Worm (Caenorhabditis elegans) whole organism, L1 larva: ENCODE results near the gene ins-23.

Experiments used
- C04F5.9 ChIP-seq: sonication (generic microtip); optimal IDR thresholded peaks from 2 replicates; lab custom pipeline; 2016; ENCODE audit warnings: missing genetic modification characterization, missing compliant biosample characterization
- Y116A8C.19 ChIP-seq: sonication (generic microtip); optimal IDR thresholded peaks from 2 replicates; lab custom pipeline; 2016; ENCODE audit warnings: missing compliant biosample characterization, missing genetic modification characterization, borderline replicate concordance
- aly-2 ChIP-seq: fragments of 150-350 bp; optimal IDR thresholded peaks from 2 replicates; lab custom pipeline; 2014; ENCODE audit warnings: missing biosample characterization, missing genetic modification characterization
- ceh-8 ChIP-seq: fragments of 200-800 bp; sonication (Bioruptor generic); optimal IDR thresholded peaks from 2 replicates; lab custom pipeline; 2018; ENCODE audit warnings: mild to moderate bottlenecking, missing genetic modification characterization, moderate library complexity, missing compliant biosample characterization
- ceh-88 ChIP-seq: fragments of 200-800 bp; sonication (Bioruptor generic); IDR thresholded peaks from 2 replicates; pipeline ENCODE4 v1.3.6; 2022; ENCODE audit warnings: missing genetic modification characterization, missing compliant biosample characterization
- efl-1 ChIP-seq, 4 experiments: fragments of 150-350 bp; optimal IDR thresholded peaks in 3 of 4; peaks in 1 of 4; 1 replicate in 1 of 4; 2 replicates in 3 of 4; lab custom pipeline; 2014; ENCODE audit warnings: missing biosample characterization in 2 of 4, missing genetic modification characterization in 2 of 4, missing genetic modification reagents in 2 of 4
- efl-3 ChIP-seq: fragments of 200-800 bp; sonication (Bioruptor generic); optimal IDR thresholded peaks from 2 replicates; lab custom pipeline; 2018; ENCODE audit warnings: mild to moderate bottlenecking, missing genetic modification characterization, missing compliant biosample characterization
- egl-27 ChIP-seq, 2 experiments: fragments of 150-350 bp in 1 of 2; sonication (generic microtip); optimal IDR thresholded peaks; 3 replicates each; lab custom pipeline; 2017 to 2018; ENCODE audit warnings: missing biosample characterization in 2 of 2, missing genetic modification characterization in 2 of 2, missing genetic modification reagents in 2 of 2
- elt-3 ChIP-seq, 6 experiments: fragments of 150-350 bp in 1 of 6; sonication (generic microtip); optimal IDR thresholded peaks; 2 replicates each; lab custom pipeline; 2017 to 2018; ENCODE audit warnings: missing biosample characterization in 6 of 6, missing genetic modification characterization in 6 of 6, inconsistent platforms in 1 of 6
- ets-5 ChIP-seq: fragments of 200-800 bp; sonication (Bioruptor generic); IDR thresholded peaks from 2 replicates; pipeline ENCODE4 v1.3.6; 2022; ENCODE audit warnings: missing genetic modification characterization, missing compliant biosample characterization
- fkh-8 ChIP-seq: sonication (generic microtip); optimal IDR thresholded peaks from 2 replicates; lab custom pipeline; 2016; ENCODE audit warnings: mild to moderate bottlenecking, missing genetic modification characterization, missing compliant biosample characterization
- hlh-17 ChIP-seq: fragments of 200-800 bp; sonication (Bioruptor generic); optimal IDR thresholded peaks from 2 replicates; lab custom pipeline; 2018; ENCODE audit warnings: missing genetic modification characterization, mild to moderate bottlenecking, missing compliant biosample characterization, moderate library complexity, borderline replicate concordance
- hlh-4 ChIP-seq: sonication (generic microtip); optimal IDR thresholded peaks from 2 replicates; lab custom pipeline; 2016; ENCODE audit warnings: mild to moderate bottlenecking, missing genetic modification characterization, missing compliant biosample characterization
- hpl-2 ChIP-seq: fragments of 150-350 bp; optimal IDR thresholded peaks from 2 replicates; lab custom pipeline; 2014; ENCODE audit warnings: missing biosample characterization, missing genetic modification reagents, missing genetic modification characterization
- irx-1 ChIP-seq: sonication (generic microtip); optimal IDR thresholded peaks from 2 replicates; lab custom pipeline; 2016; ENCODE audit warnings: missing genetic modification characterization, missing compliant biosample characterization
- jun-1 ChIP-seq: fragments of 150-350 bp; optimal IDR thresholded peaks from 2 replicates; lab custom pipeline; 2014; ENCODE audit warnings: missing biosample characterization, missing genetic modification reagents, missing genetic modification characterization
- lin-14 ChIP-seq: fragments of 200-800 bp; sonication (Bioruptor generic); optimal IDR thresholded peaks from 2 replicates; lab custom pipeline; 2018; ENCODE audit warnings: mild to moderate bottlenecking, missing genetic modification characterization, moderate library complexity, missing compliant biosample characterization
- lin-15B ChIP-seq: fragments of 150-350 bp; sonication (generic microtip); optimal IDR thresholded peaks from 3 replicates; lab custom pipeline; 2014; ENCODE audit warnings: missing biosample characterization, missing genetic modification characterization
- lin-39 ChIP-seq: fragments of 150-350 bp; optimal IDR thresholded peaks from 2 replicates; lab custom pipeline; 2014; ENCODE audit warnings: missing biosample characterization, missing genetic modification reagents, missing genetic modification characterization
- mab-9 ChIP-seq: fragments of 200-800 bp; sonication (Bioruptor generic); IDR thresholded peaks from 2 replicates; pipeline ENCODE4 v1.3.6; 2022; ENCODE audit warnings: missing genetic modification reagents, missing genetic modification characterization, missing compliant biosample characterization
- mdl-1 ChIP-seq, 2 experiments: fragments of 150-350 bp; optimal IDR thresholded peaks; 2 replicates each; lab custom pipeline; 2014 to 2017; ENCODE audit warnings: missing biosample characterization in 2 of 2, missing genetic modification characterization in 2 of 2, inconsistent platforms in 1 of 2
- mef-2 ChIP-seq: fragments of 150-350 bp; optimal IDR thresholded peaks from 2 replicates; lab custom pipeline; 2014; ENCODE audit warnings: missing biosample characterization, missing genetic modification characterization
- nhr-11 ChIP-seq: fragments of 150-350 bp; optimal IDR thresholded peaks from 2 replicates; lab custom pipeline; 2014; ENCODE audit warnings: missing biosample characterization, missing genetic modification characterization
- nhr-12 ChIP-seq: sonication (generic microtip); optimal IDR thresholded peaks from 2 replicates; lab custom pipeline; 2017; ENCODE audit warnings: missing biosample characterization, missing genetic modification characterization
- nhr-19 ChIP-seq: fragments of 200-800 bp; sonication (Bioruptor generic); conservative IDR thresholded peaks from 2 replicates; pipeline ENCODE4 v1.3.6; 2022; ENCODE audit warnings: missing genetic modification characterization, missing compliant biosample characterization
- nhr-20 ChIP-seq: sonication (generic microtip); optimal IDR thresholded peaks from 2 replicates; lab custom pipeline; 2016; ENCODE audit warnings: mild to moderate bottlenecking, missing genetic modification characterization, missing compliant biosample characterization
- nhr-237 ChIP-seq: fragments of 150-350 bp; optimal IDR thresholded peaks from 2 replicates; lab custom pipeline; 2014; ENCODE audit warnings: missing biosample characterization, missing genetic modification characterization
- nhr-47 ChIP-seq: sonication (generic microtip); optimal IDR thresholded peaks from 2 replicates; lab custom pipeline; 2016; ENCODE audit warnings: mild to moderate bottlenecking, missing genetic modification characterization, moderate library complexity, missing compliant biosample characterization
- nhr-85 ChIP-seq: sonication (generic microtip); peaks from one replicate; lab custom pipeline; 2016; ENCODE audit warnings: missing genetic modification characterization, inconsistent platforms, missing compliant biosample characterization
- nhr-90 ChIP-seq: sonication (generic microtip); optimal IDR thresholded peaks from 2 replicates; lab custom pipeline; 2016; ENCODE audit warnings: mild to moderate bottlenecking, missing genetic modification characterization, missing compliant biosample characterization; ENCODE audit not compliant: poor library complexity
- pag-3 ChIP-seq: sonication (generic microtip); optimal IDR thresholded peaks from 2 replicates; lab custom pipeline; 2017; ENCODE audit warnings: missing genetic modification characterization, mild to moderate bottlenecking, missing compliant biosample characterization, antibody characterized with exemption, borderline replicate concordance; ENCODE audit not compliant: insufficient read depth
- pax-3 ChIP-seq: fragments of 200-800 bp; sonication (Bioruptor generic); optimal IDR thresholded peaks from 2 replicates; lab custom pipeline; 2018; ENCODE audit warnings: mild to moderate bottlenecking, missing genetic modification characterization, moderate library complexity, missing compliant biosample characterization
- pqm-1 ChIP-seq: sonication (generic microtip); optimal IDR thresholded peaks from 3 replicates; lab custom pipeline; 2017; ENCODE audit warnings: missing biosample characterization, missing genetic modification characterization
- rnt-1 ChIP-seq: sonication (generic microtip); optimal IDR thresholded peaks from 2 replicates; lab custom pipeline; 2016; ENCODE audit warnings: mild to moderate bottlenecking, missing genetic modification characterization, moderate library complexity, missing compliant biosample characterization
- snu-23 ChIP-seq: sonication (generic microtip); optimal IDR thresholded peaks from 2 replicates; lab custom pipeline; 2016; ENCODE audit warnings: missing genetic modification characterization, missing compliant biosample characterization
- tbx-2 ChIP-seq: sonication (generic microtip); optimal IDR thresholded peaks from 2 replicates; lab custom pipeline; 2016; ENCODE audit warnings: missing genetic modification characterization, missing compliant biosample characterization
- unc-30 ChIP-seq: sonication (generic microtip); optimal IDR thresholded peaks from 2 replicates; lab custom pipeline; 2017; ENCODE audit warnings: missing biosample characterization, missing genetic modification characterization
- unc-98 ChIP-seq: fragments of 200-800 bp; sonication (Bioruptor generic); IDR thresholded peaks from 2 replicates; pipeline ENCODE4 v1.3.6; 2022; ENCODE audit warnings: missing genetic modification characterization, missing compliant biosample characterization
- zag-1 ChIP-seq: fragments of 150-350 bp; optimal IDR thresholded peaks from 2 replicates; lab custom pipeline; 2014; ENCODE audit warnings: missing biosample characterization, missing genetic modification characterization
- zip-4 ChIP-seq: fragments of 200-800 bp; sonication (Bioruptor generic); optimal IDR thresholded peaks from 2 replicates; lab custom pipeline; 2018; ENCODE audit warnings: mild to moderate bottlenecking, missing genetic modification characterization, moderate library complexity, missing compliant biosample characterization
- ztf-11 ChIP-seq, 2 experiments: sonication (generic microtip); optimal IDR thresholded peaks; 2 replicates each; lab custom pipeline; 2016 to 2017; ENCODE audit warnings: missing genetic modification characterization in 2 of 2, missing biosample characterization in 1 of 2, missing compliant biosample characterization in 1 of 2
- ztf-4 ChIP-seq: fragments of 150-350 bp; optimal IDR thresholded peaks from 2 replicates; lab custom pipeline; 2014; ENCODE audit warnings: missing biosample characterization, missing genetic modification characterization

The ins-23 gene

ce11 chrIII:10025989-10026388 is 2.1 kb upstream of the ins-23 start, which contains the start of gene ins-22:
ins-22 (plus strand) TSS chrIII:10026289.
- no peak for TF ChIP-seq C04F5.9
- no peak for TF ChIP-seq hpl-2 (GFP tag; lab: Kevin White, UChicago)
- TF ChIP-seq mab-9 (GFP tag; lab: Robert Waterston, UW), result no peak
- TF ChIP-seq pqm-1 (tag; lab: Kevin White, UChicago), result no peak
- TF ChIP-seq nhr-85 (tag; lab: Kevin White, UChicago), result no peak

- no peak for TF ChIP-seq zag-1 (tag; lab: Kevin White, UChicago)
- peak; percentile 60 for TF ChIP-seq ceh-8 (GFP tag; lab: Kevin White, UChicago)
Observed at ce11 chrIII:10030549-10030948, 2.5 kb downstream of the ins-23 start, which contains the start of gene M04D8.4. M04D8.4 (minus strand) TSS chrIII:10030649.

- TF ChIP-seq Y116A8C.19 (tag; lab: Kevin White, UChicago) (no peak), nhr-237 (tag; lab: Kevin White, UChicago) (no peak), lin-15B (tag; lab: Kevin White, UChicago) (no peak), zag-1 (tag; lab: Kevin White, UChicago) (no peak), egl-27 (tag; optimal IDR thresholded peaks at IDR 0.05; lab: Kevin White, UChicago) (no peak), elt-3 (tag; optimal IDR thresholded peaks at IDR 0.05; lab: Kevin White, UChicago) (no peak), pax-3 (tag; lab: Kevin White, UChicago) (no peak), pag-3 (tag; lab: Kevin White, UChicago) (no peak), jun-1 (tag; lab: Kevin White, UChicago) (no peak), nhr-12 (tag; lab: Kevin White, UChicago) (no peak), nhr-90 (tag; lab: Kevin White, UChicago) (no peak), lin-39 (tag; lab: Kevin White, UChicago) (no peak), C04F5.9 (no peak), zip-4 (GFP tag; lab: Kevin White, UChicago) (no peak), nhr-20 (tag; lab: Kevin White, UChicago) (no peak)
Observed at ce11 chrIII:10033213-10033612, 5.2 kb downstream of the ins-23 start, which contains the start of gene M04D8.5. M04D8.5 (minus strand) TSS chrIII:10033313.

- TF ChIP-seq hlh-4 (tag; lab: Kevin White, UChicago), result no peak
- TF ChIP-seq nhr-19 (GFP tag; lab: Robert Waterston, UW), result no peak
- no peak for TF ChIP-seq elt-3 (tag; optimal IDR thresholded peaks at IDR 0.05; lab: Kevin White, UChicago)
- TF ChIP-seq rnt-1 (tag; lab: Kevin White, UChicago), result no peak
- TF ChIP-seq egl-27 (tag; optimal IDR thresholded peaks at IDR 0.05; lab: Kevin White, UChicago), result no peak
- no peak for TF ChIP-seq efl-1 (optimal IDR thresholded peaks at IDR 0.05; lab: Kevin White, UChicago)
- TF ChIP-seq efl-1 (GFP tag; optimal IDR thresholded peaks at IDR 0.05 in 1 of 2; lab: Kevin White, UChicago), result no peak
- no peak for TF ChIP-seq efl-3 (GFP tag; lab: Kevin White, UChicago)
- no peak for TF ChIP-seq mef-2
- no peak for TF ChIP-seq mdl-1 (tag; optimal IDR thresholded peaks at IDR 0.05; lab: Kevin White, UChicago)
- no peak for TF ChIP-seq tbx-2 (tag; lab: Kevin White, UChicago)
- no peak for TF ChIP-seq nhr-12 (tag; lab: Kevin White, UChicago)
- no peak for TF ChIP-seq unc-98 (GFP tag; lab: Robert Waterston, UW)
- no peak for TF ChIP-seq zip-4 (GFP tag; lab: Kevin White, UChicago)
- no peak for TF ChIP-seq ets-5 (GFP tag; lab: Robert Waterston, UW)
- no peak for TF ChIP-seq nhr-11
- no peak for TF ChIP-seq hlh-17
- TF ChIP-seq, all 84 proteins: peak for 0
Observed at ce11 chrIII:10033881-10034280, 5.8 kb downstream of the ins-23 start, which contains the start of gene M04D8.8. M04D8.8 (plus strand) TSS chrIII:10034181.

- TF ChIP-seq hpl-2 (GFP tag; lab: Kevin White, UChicago) (no peak), tbx-2 (tag; lab: Kevin White, UChicago) (no peak), aly-2 (no peak), elt-3 (tag; optimal IDR thresholded peaks at IDR 0.05; lab: Kevin White, UChicago) (no peak), nhr-237 (tag; lab: Kevin White, UChicago) (no peak), snu-23 (no peak), ztf-11 (tag; optimal IDR thresholded peaks at IDR 0.05; lab: Kevin White, UChicago) (no peak), pag-3 (tag; lab: Kevin White, UChicago) (no peak), C04F5.9 (no peak), irx-1 (tag; lab: Kevin White, UChicago) (no peak), nhr-90 (tag; lab: Kevin White, UChicago) (no peak), ztf-4 (peak; percentile 34), nhr-47 (tag; lab: Kevin White, UChicago) (peak; percentile 79), ceh-88 (GFP tag; lab: Robert Waterston, UW) (no peak), fkh-8 (peak; percentile 98), lin-14 (no peak), unc-30 (tag; lab: Kevin White, UChicago) (no peak)
Observed at ce11 chrIII:10035783-10036182, 7.7 kb downstream of the ins-23 start, which contains the start of gene xbx-3. xbx-3 (plus strand) TSS chrIII:10035945.
